Worm (Caenorhabditis elegans): ENCODE results near the gene spdl-1.

The spdl-1 gene

DNA sequence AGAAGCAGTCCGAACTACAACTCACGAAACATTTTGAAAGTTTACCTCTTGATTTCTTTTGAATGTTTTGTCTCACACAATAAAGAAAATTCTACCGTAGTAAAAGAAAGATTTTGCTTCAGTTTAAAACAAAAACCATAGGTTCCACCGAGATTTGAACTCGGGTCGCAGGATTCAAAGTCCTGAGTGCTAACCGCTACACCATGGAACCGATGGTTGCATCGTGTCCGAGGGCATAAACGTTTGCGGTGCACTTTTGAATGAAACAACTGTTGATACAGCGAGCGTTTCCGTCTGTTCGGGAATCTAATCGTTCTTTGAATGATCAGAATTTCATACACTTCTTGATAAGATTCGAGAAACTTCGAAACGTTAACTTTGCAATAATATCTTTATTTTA, 24.6 kb upstream of the spdl-1 start:
- TF ChIP-seq npax-4 (tag; optimal IDR thresholded peaks at IDR 0.05) = no peak
- TF ChIP-seq nhr-232 (tag; optimal IDR thresholded peaks at IDR 0.05) = no peak
- no peak for TF ChIP-seq F13H6.1 (tag; optimal IDR thresholded peaks at IDR 0.05)
- no peak for TF ChIP-seq ceh-31 (tag; optimal IDR thresholded peaks at IDR 0.05)
- no peak for TF ChIP-seq hlh-30 (tag; optimal IDR thresholded peaks at IDR 0.05; ENCODE audit: insufficient read depth)
- no peak for TF ChIP-seq elt-4 (tag; optimal IDR thresholded peaks at IDR 0.05)
- TF ChIP-seq unc-86 (tag; optimal IDR thresholded peaks at IDR 0.05) = no peak
- TF ChIP-seq ceh-6 (GFP tag; optimal IDR thresholded peaks at IDR 0.05) = peak; percentile 2
- no peak for TF ChIP-seq pax-1 (tag; optimal IDR thresholded peaks at IDR 0.05)
- TF ChIP-seq ref-2 (tag; optimal IDR thresholded peaks at IDR 0.05) = peak; percentile 8
- no peak for TF ChIP-seq lin-11 (tag; optimal IDR thresholded peaks at IDR 0.05)
- TF ChIP-seq ttx-3 (tag; optimal IDR thresholded peaks at IDR 0.05) = no peak
- TF ChIP-seq pha-2 (tag; optimal IDR thresholded peaks at IDR 0.05) = no peak
- TF ChIP-seq C38D4.7 (GFP tag; optimal IDR thresholded peaks at IDR 0.05) = peak; percentile 22
- TF ChIP-seq elt-2 (tag; optimal IDR thresholded peaks at IDR 0.05) = peak; percentile 53
- no peak for TF ChIP-seq pag-3 (tag; optimal IDR thresholded peaks at IDR 0.05; ENCODE audit: borderline replicate concordance)
- peak; percentile 17 for TF ChIP-seq nfya-1 (tag; optimal IDR thresholded peaks at IDR 0.05)
- no peak for TF ChIP-seq ceh-22 (tag; optimal IDR thresholded peaks at IDR 0.05)
- TF ChIP-seq unc-42 (tag; optimal IDR thresholded peaks at IDR 0.05) = no peak
- peak; percentile 45 for TF ChIP-seq che-1 (tag; optimal IDR thresholded peaks at IDR 0.05)
- peak; percentile 46 for TF ChIP-seq dve-1 (tag; optimal IDR thresholded peaks at IDR 0.05)
- no peak for TF ChIP-seq hlh-13 (GFP tag; optimal IDR thresholded peaks at IDR 0.05)
- TF ChIP-seq ceh-9 (tag; optimal IDR thresholded peaks at IDR 0.05) = no peak

ce11 chrII:7758397-7759135, 22.8 kb upstream of the spdl-1 start, which contains the start of gene B0228.7:
TSS of gene B0228.7 (minus strand) at chrII:7759023.
- TF ChIP-seq pag-3 (tag; optimal IDR thresholded peaks at IDR 0.05; ENCODE audit: borderline replicate concordance) (no peak), elt-2 (tag; optimal IDR thresholded peaks at IDR 0.05) (peak; percentile 48), nhr-232 (tag; optimal IDR thresholded peaks at IDR 0.05) (no peak)

DNA sequence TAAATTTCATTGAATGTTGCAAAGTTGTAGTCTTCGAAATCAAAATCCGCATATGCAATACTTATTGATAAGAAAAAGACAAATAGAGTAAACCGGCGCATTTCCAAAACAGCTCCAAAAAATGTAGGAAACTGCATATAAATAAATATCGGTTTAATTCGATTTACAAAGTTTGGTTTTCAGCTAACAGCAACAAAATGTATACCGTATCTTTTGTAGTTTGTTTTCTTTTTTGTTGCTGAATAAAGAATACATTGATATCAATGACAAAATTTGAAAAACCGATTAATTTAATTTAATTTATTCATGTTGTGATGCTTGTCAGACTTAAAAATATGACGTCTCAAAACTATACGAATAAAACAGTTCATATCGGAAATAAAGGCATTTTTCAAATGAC, 19.9 kb upstream of the spdl-1 start, which contains the start of gene B0228.8:
Gene B0228.8, minus strand, starts transcription at position 101 of the 400 bp plus-strand sequence.
- TF ChIP-seq npax-4 (tag; optimal IDR thresholded peaks at IDR 0.05) (no peak), elt-4 (tag; optimal IDR thresholded peaks at IDR 0.05) (no peak), C38D4.7 (GFP tag; optimal IDR thresholded peaks at IDR 0.05) (no peak), tbx-7 (tag; optimal IDR thresholded peaks at IDR 0.05) (no peak), zip-5 (tag; optimal IDR thresholded peaks at IDR 0.05) (no peak)

DNA sequence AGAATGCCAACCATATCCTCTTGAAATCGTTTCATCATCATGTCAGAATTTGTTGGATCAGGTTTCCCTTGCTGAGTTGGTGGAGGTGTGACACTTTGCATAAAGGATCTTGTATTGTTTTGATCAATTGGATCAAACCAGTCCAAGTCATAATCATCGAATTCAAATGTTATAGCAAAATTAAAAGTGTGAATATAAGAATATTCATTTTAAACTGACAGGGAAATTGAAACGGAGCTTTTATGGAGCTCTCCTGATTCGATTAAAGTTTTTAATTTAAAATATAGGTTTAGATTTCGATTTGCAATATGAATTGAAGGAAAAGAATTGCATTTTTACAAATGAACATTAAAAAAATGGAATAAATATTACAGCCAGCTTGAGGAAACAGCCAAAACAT, 17.8 kb upstream of the spdl-1 start, which contains the start of gene B0228.9:
Gene B0228.9, minus strand, starts transcription at position 101 of the 400 bp plus-strand sequence.
- no peak for TF ChIP-seq T23F11.4 (GFP tag; optimal IDR thresholded peaks at IDR 0.05)
- no peak for TF ChIP-seq fax-1 (tag; optimal IDR thresholded peaks at IDR 0.05)

ce11 chrII:7765456-7765855, 15.9 kb upstream of the spdl-1 start, which contains the start of gene srh-39:
TSS of gene srh-39 (minus strand) at chrII:7765556.
- TF ChIP-seq mec-3 (tag; optimal IDR thresholded peaks at IDR 0.05; ENCODE audit: borderline replicate concordance) (no peak), eyg-1 (tag; optimal IDR thresholded peaks at IDR 0.05) (no peak), fkh-10 (GFP tag; optimal IDR thresholded peaks at IDR 0.05) (no peak), ceh-30 (tag; optimal IDR thresholded peaks at IDR 0.05) (no peak), tbx-7 (tag; optimal IDR thresholded peaks at IDR 0.05) (no peak), odd-2 (tag; optimal IDR thresholded peaks at IDR 0.05) (no peak), hlh-13 (GFP tag; optimal IDR thresholded peaks at IDR 0.05) (no peak), F13H6.1 (tag; optimal IDR thresholded peaks at IDR 0.05) (no peak), tbx-2 (tag; optimal IDR thresholded peaks at IDR 0.05) (no peak)
